Worm (Caenorhabditis elegans) whole organism, L4/young adult: ENCODE measurements around the gene F19G12.8.

ENCODE experiments used
- W03F9.2 ChIP-seq: fragments of 150-350 bp; optimal IDR thresholded peaks from 2 replicates; lab custom pipeline; 2014; ENCODE audit warnings: missing biosample characterization, missing genetic modification characterization
- dao-5 ChIP-seq: sonication (generic microtip); optimal IDR thresholded peaks from 2 replicates; lab custom pipeline; 2016; ENCODE audit warnings: missing genotype, missing genetic modification characterization, moderate library complexity, missing compliant biosample characterization
- him-1 ChIP-seq: sonication (generic microtip); optimal IDR thresholded peaks from 2 replicates; lab custom pipeline; 2016; ENCODE audit warnings: missing genotype, missing genetic modification reagents, missing genetic modification characterization, missing compliant biosample characterization

Gene F19G12.8

ce11 chrX:1468057-1468456, 50.9 kb downstream of the F19G12.8 start:
- TF ChIP-seq dao-5, result no peak
- no peak for TF ChIP-seq him-1
- no peak for TF ChIP-seq W03F9.2 (tag; lab: Kevin White, UChicago)
